Worm (Caenorhabditis elegans): ENCODE results near the gene F22F7.8.

Gene F22F7.8

DNA sequence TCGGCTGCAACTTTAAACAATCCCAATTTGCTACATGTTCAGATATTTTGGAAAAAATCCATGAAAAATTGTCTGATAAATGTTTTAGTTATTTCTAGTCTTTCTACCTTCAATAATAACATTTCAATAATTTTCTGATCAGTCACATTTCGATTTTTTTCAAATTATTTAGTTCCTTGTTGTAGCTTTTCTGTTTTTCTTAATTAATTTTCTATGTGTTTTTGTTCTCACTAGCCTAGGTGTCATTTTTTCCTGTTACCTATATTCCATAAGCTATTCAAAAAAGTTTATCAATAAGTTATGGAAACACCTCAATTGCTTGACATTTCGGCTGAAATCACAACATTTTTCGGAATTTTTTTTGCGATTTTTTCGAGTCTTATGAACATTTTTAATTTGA, 31.5 kb upstream of the F22F7.8 start, which contains the start of gene srbc-23:
srbc-23 (plus strand) TSS at position 301 of the 400 bp plus-strand sequence.
- TF ChIP-seq snpc-4 (tag; optimal IDR thresholded peaks at IDR 0.05) (no peak), lin-13 (GFP tag; optimal IDR thresholded peaks at IDR 0.05) (no peak), mbf-1 (tag; optimal IDR thresholded peaks at IDR 0.05) (no peak), gmeb-1 (tag; optimal IDR thresholded peaks at IDR 0.05) (no peak), egl-27 (tag; optimal IDR thresholded peaks at IDR 0.05) (no peak), nhr-237 (tag; optimal IDR thresholded peaks at IDR 0.05) (no peak)

DNA sequence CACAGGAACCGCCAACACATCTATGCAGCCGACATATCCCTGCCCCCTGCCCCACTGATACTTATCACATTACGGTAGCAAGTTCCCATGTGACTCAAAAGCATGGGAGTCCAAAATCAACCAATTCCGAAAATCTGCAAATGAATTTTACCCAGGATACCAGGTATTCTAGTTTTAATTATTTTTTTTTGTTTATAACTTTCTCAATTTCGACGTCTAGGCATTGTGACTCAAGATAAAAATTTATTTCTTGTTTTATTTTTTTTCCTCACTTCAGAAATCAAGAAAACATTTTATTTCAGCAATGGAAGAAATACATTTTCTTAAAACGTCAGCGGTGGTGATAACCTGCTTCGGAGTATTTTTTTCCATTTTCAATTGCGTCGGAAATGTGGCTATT, 29.7 kb upstream of the F22F7.8 start, which contains the start of gene srbc-24:
srbc-24 (plus strand) TSS at position 301 of the 400 bp plus-strand sequence.
- no peak for TF ChIP-seq nhr-11 (tag; optimal IDR thresholded peaks at IDR 0.05)
- TF ChIP-seq nhr-237 (tag; optimal IDR thresholded peaks at IDR 0.05): no peak
- TF ChIP-seq sem-4 (tag; optimal IDR thresholded peaks at IDR 0.05): no peak
- no peak for TF ChIP-seq mab-5 (tag; optimal IDR thresholded peaks at IDR 0.05)
- TF ChIP-seq unc-55 (GFP tag; optimal IDR thresholded peaks at IDR 0.05): no peak
- no peak for TF ChIP-seq gmeb-1 (tag; optimal IDR thresholded peaks at IDR 0.05)
- TF ChIP-seq lsy-2 (tag; optimal IDR thresholded peaks at IDR 0.05): no peak
- TF ChIP-seq R02D3.7 (tag; optimal IDR thresholded peaks at IDR 0.05): no peak
- TF ChIP-seq zag-1 (tag; optimal IDR thresholded peaks at IDR 0.05): no peak
- TF ChIP-seq elt-1 (tag; optimal IDR thresholded peaks at IDR 0.05): no peak

- TF ChIP-seq lsy-2 (tag; optimal IDR thresholded peaks at IDR 0.05) (no peak), ztf-4 (tag; optimal IDR thresholded peaks at IDR 0.05) (no peak), aly-2 (tag; optimal IDR thresholded peaks at IDR 0.05) (no peak), fos-1 (tag; optimal IDR thresholded peaks at IDR 0.05) (no peak), snpc-4 (tag; optimal IDR thresholded peaks at IDR 0.05) (no peak), nhr-6 (tag; optimal IDR thresholded peaks at IDR 0.05) (no peak), F13H6.1 (tag; optimal IDR thresholded peaks at IDR 0.05) (no peak), unc-62 (GFP tag; optimal IDR thresholded peaks at IDR 0.05) (no peak), nhr-25 (tag; optimal IDR thresholded peaks at IDR 0.05) (no peak), gmeb-1 (tag; optimal IDR thresholded peaks at IDR 0.05) (no peak), unc-55 (GFP tag; optimal IDR thresholded peaks at IDR 0.05) (no peak), nhr-11 (tag; optimal IDR thresholded peaks at IDR 0.05) (no peak), mdl-1 (tag; optimal IDR thresholded peaks at IDR 0.05) (no peak), nhr-129 (tag; optimal IDR thresholded peaks at IDR 0.05) (no peak), Y55F3AM.14 (GFP tag; optimal IDR thresholded peaks at IDR 0.05) (no peak), nhr-10 (tag; optimal IDR thresholded peaks at IDR 0.05) (no peak), lin-11 (tag; optimal IDR thresholded peaks at IDR 0.05) (no peak), nhr-237 (tag; optimal IDR thresholded peaks at IDR 0.05) (no peak), unc-39 (tag; optimal IDR thresholded peaks at IDR 0.05) (no peak)
Observed at ce11 chrV:2150876-2151275, 29.1 kb upstream of the F22F7.8 start, which contains the start of gene C45H4.13. C45H4.13 (minus strand) TSS chrV:2150976.

ce11 chrV:2149432-2149831, 27.7 kb upstream of the F22F7.8 start, which contains the start of gene C45H4.21:
C45H4.21 (minus strand) TSS chrV:2149532.
- TF ChIP-seq snpc-4 (tag; optimal IDR thresholded peaks at IDR 0.05): no peak
- TF ChIP-seq R02D3.7 (tag; optimal IDR thresholded peaks at IDR 0.05): no peak

- no peak for TF ChIP-seq lin-11 (tag; optimal IDR thresholded peaks at IDR 0.05)
- TF ChIP-seq nhr-11 (tag; optimal IDR thresholded peaks at IDR 0.05): no peak
- no peak for TF ChIP-seq nhr-237 (tag; optimal IDR thresholded peaks at IDR 0.05)
- TF ChIP-seq ztf-4 (tag; optimal IDR thresholded peaks at IDR 0.05): no peak
- no peak for TF ChIP-seq elt-1 (tag; optimal IDR thresholded peaks at IDR 0.05)
- no peak for TF ChIP-seq lin-39 (tag; optimal IDR thresholded peaks at IDR 0.05)
- no peak for TF ChIP-seq mbf-1 (tag; optimal IDR thresholded peaks at IDR 0.05)
- TF ChIP-seq mdl-1 (tag; optimal IDR thresholded peaks at IDR 0.05): no peak
- TF ChIP-seq ceh-82 (tag; optimal IDR thresholded peaks at IDR 0.05): no peak
- no peak for TF ChIP-seq sem-4 (tag; optimal IDR thresholded peaks at IDR 0.05)
- TF ChIP-seq ztf-11 (tag; optimal IDR thresholded peaks at IDR 0.05): no peak
- no peak for TF ChIP-seq lin-13 (GFP tag; optimal IDR thresholded peaks at IDR 0.05)
- TF ChIP-seq C34F6.9 (tag; optimal IDR thresholded peaks at IDR 0.05): no peak
- TF ChIP-seq blmp-1 (tag; optimal IDR thresholded peaks at IDR 0.05; ENCODE audit: insufficient read depth): no peak
- TF ChIP-seq gmeb-1 (tag; optimal IDR thresholded peaks at IDR 0.05): no peak
- no peak for TF ChIP-seq ceh-16 (tag; optimal IDR thresholded peaks at IDR 0.05)
- TF ChIP-seq Y55F3AM.14 (GFP tag; optimal IDR thresholded peaks at IDR 0.05): no peak
- TF ChIP-seq R02D3.7 (tag; optimal IDR thresholded peaks at IDR 0.05): no peak
Observed at ce11 chrV:2146795-2147194, 25.0 kb upstream of the F22F7.8 start, which contains the start of gene srbc-20. srbc-20 (plus strand) TSS chrV:2147095.

Data from whole organism, L2 larva.